Worm (Caenorhabditis elegans) whole organism, L1 larva: ENCODE results near the gene T26E4.18.

Experiments used
- Y116A8C.19 ChIP-seq: sonication (generic microtip); optimal IDR thresholded peaks from 2 replicates; lab custom pipeline; 2016; ENCODE audit warnings: missing compliant biosample characterization, missing genetic modification characterization, borderline replicate concordance
- dsc-1 ChIP-seq: sonication (generic microtip); optimal IDR thresholded peaks from 2 replicates; lab custom pipeline; 2016; ENCODE audit warnings: mild to moderate bottlenecking, missing genetic modification characterization, missing compliant biosample characterization
- ets-5 ChIP-seq: fragments of 200-800 bp; sonication (Bioruptor generic); IDR thresholded peaks from 2 replicates; pipeline ENCODE4 v1.3.6; 2022; ENCODE audit warnings: missing genetic modification characterization, missing compliant biosample characterization
- fos-1 ChIP-seq: fragments of 150-350 bp; optimal IDR thresholded peaks from 2 replicates; lab custom pipeline; 2014; ENCODE audit warnings: missing biosample characterization, missing genetic modification characterization
- isw-1 ChIP-seq: fragments of 200-800 bp; sonication (Bioruptor generic); IDR thresholded peaks from 2 replicates; pipeline ENCODE4 v1.3.6; 2022; ENCODE audit warnings: missing genetic modification characterization, missing compliant biosample characterization
- lsy-2 ChIP-seq, 2 experiments: fragments of 150-350 bp; optimal IDR thresholded peaks; 2 replicates each; lab custom pipeline; 2014; ENCODE audit warnings: missing biosample characterization in 2 of 2, missing genetic modification characterization in 2 of 2
- mef-2 ChIP-seq: fragments of 150-350 bp; optimal IDR thresholded peaks from 2 replicates; lab custom pipeline; 2014; ENCODE audit warnings: missing biosample characterization, missing genetic modification characterization
- nhr-47 ChIP-seq: sonication (generic microtip); optimal IDR thresholded peaks from 2 replicates; lab custom pipeline; 2016; ENCODE audit warnings: mild to moderate bottlenecking, missing genetic modification characterization, moderate library complexity, missing compliant biosample characterization
- nhr-76 ChIP-seq: sonication (generic microtip); optimal IDR thresholded peaks from 2 replicates; lab custom pipeline; 2017; ENCODE audit warnings: missing biosample characterization, missing genetic modification characterization
- pqm-1 ChIP-seq: sonication (generic microtip); optimal IDR thresholded peaks from 3 replicates; lab custom pipeline; 2017; ENCODE audit warnings: missing biosample characterization, missing genetic modification characterization
- rnt-1 ChIP-seq: sonication (generic microtip); optimal IDR thresholded peaks from 2 replicates; lab custom pipeline; 2016; ENCODE audit warnings: mild to moderate bottlenecking, missing genetic modification characterization, moderate library complexity, missing compliant biosample characterization
- snpc-4 ChIP-seq: fragments of 150-350 bp; optimal IDR thresholded peaks from 2 replicates; lab custom pipeline; 2014; ENCODE audit warnings: missing biosample characterization, missing genetic modification characterization
- ztf-11 ChIP-seq, 2 experiments: sonication (generic microtip); optimal IDR thresholded peaks; 2 replicates each; lab custom pipeline; 2016 to 2017; ENCODE audit warnings: missing genetic modification characterization in 2 of 2, missing biosample characterization in 1 of 2, missing compliant biosample characterization in 1 of 2

ce11 chrV:15781086-15781485, 22.6 kb downstream of the T26E4.18 start, which contains the start of gene T26E4.2:
- TF ChIP-seq isw-1 (no peak), dsc-1 (tag; lab: Kevin White, UChicago) (no peak), rnt-1 (tag; lab: Kevin White, UChicago) (no peak), Y116A8C.19 (tag; lab: Kevin White, UChicago) (no peak), ets-5 (GFP tag; lab: Robert Waterston, UW) (no peak), snpc-4 (tag; lab: Kevin White, UChicago) (no peak), pqm-1 (tag; lab: Kevin White, UChicago) (no peak), ztf-11 (tag; optimal IDR thresholded peaks at IDR 0.05; lab: Kevin White, UChicago) (no peak), lsy-2 (tag; optimal IDR thresholded peaks at IDR 0.05; lab: Kevin White, UChicago) (no peak), nhr-47 (tag; lab: Kevin White, UChicago) (no peak), nhr-76 (no peak), mef-2 (tag; lab: Kevin White, UChicago) (no peak), fos-1 (tag; lab: Kevin White, UChicago) (no peak)
